Worm (Caenorhabditis elegans) whole organism, L3 larva: ENCODE measurements around the gene ugt-4.

Source experiments
- R02D3.7 ChIP-seq: fragments of 150-350 bp; optimal IDR thresholded peaks from 2 replicates; lab custom pipeline; 2014; ENCODE audit warnings: missing biosample characterization, missing genetic modification characterization
- ama-1 ChIP-seq: fragments of 150-350 bp; optimal IDR thresholded peaks from 2 replicates; lab custom pipeline; 2018
- ceh-28 ChIP-seq: fragments of 150-350 bp; optimal IDR thresholded peaks from 2 replicates; lab custom pipeline; 2014; ENCODE audit warnings: missing biosample characterization, missing genetic modification reagents, missing genetic modification characterization
- daf-12 ChIP-seq: fragments of 150-350 bp; optimal IDR thresholded peaks from 2 replicates; lab custom pipeline; 2014; ENCODE audit warnings: missing biosample characterization, missing genetic modification reagents, missing genetic modification characterization
- egl-27 ChIP-seq: sonication (generic microtip); optimal IDR thresholded peaks from 4 replicates; lab custom pipeline; 2017; ENCODE audit warnings: missing biosample characterization, missing genetic modification reagents, missing genetic modification characterization
- egl-5 ChIP-seq: fragments of 150-350 bp; optimal IDR thresholded peaks from 2 replicates; lab custom pipeline; 2017; ENCODE audit warnings: missing biosample characterization, missing genetic modification reagents, missing genetic modification characterization, inconsistent platforms
- elt-1 ChIP-seq: fragments of 150-350 bp; optimal IDR thresholded peaks from 2 replicates; lab custom pipeline; 2014; ENCODE audit warnings: missing biosample characterization, missing genetic modification characterization
- elt-2 ChIP-seq: sonication (generic microtip); optimal IDR thresholded peaks from 2 replicates; lab custom pipeline; 2016; ENCODE audit warnings: missing genetic modification reagents, mild to moderate bottlenecking, missing genetic modification characterization, missing compliant biosample characterization
- elt-3 ChIP-seq, 3 experiments: fragments of 150-350 bp in 1 of 3; sonication (generic microtip) in 2 of 3; optimal IDR thresholded peaks; 2 replicates in 2 of 3; 4 replicates in 1 of 3; lab custom pipeline; 2014 to 2017; ENCODE audit warnings: missing biosample characterization in 3 of 3, missing genetic modification characterization in 3 of 3
- fkh-10 ChIP-seq: sonication (generic microtip); optimal IDR thresholded peaks from 2 replicates; lab custom pipeline; 2017; ENCODE audit warnings: missing biosample characterization, missing genetic modification reagents, missing genetic modification characterization
- fkh-2 ChIP-seq: fragments of 150-350 bp; optimal IDR thresholded peaks from 2 replicates; lab custom pipeline; 2014; ENCODE audit warnings: missing biosample characterization, missing genetic modification reagents, missing genetic modification characterization
- hmg-11 ChIP-seq: sonication (generic microtip); optimal IDR thresholded peaks from 2 replicates; lab custom pipeline; 2016; ENCODE audit warnings: missing genetic modification characterization, missing compliant biosample characterization
- jun-1 ChIP-seq: fragments of 150-350 bp; optimal IDR thresholded peaks from 2 replicates; lab custom pipeline; 2014; ENCODE audit warnings: missing biosample characterization, missing genetic modification reagents, missing genetic modification characterization
- lin-15B ChIP-seq: fragments of 150-350 bp; optimal IDR thresholded peaks from 2 replicates; lab custom pipeline; 2014; ENCODE audit warnings: missing biosample characterization, missing genetic modification characterization
- lin-39 ChIP-seq: fragments of 150-350 bp; optimal IDR thresholded peaks from 2 replicates; lab custom pipeline; 2018; ENCODE audit warnings: missing biosample characterization, missing genetic modification reagents, missing genetic modification characterization
- lsy-12 ChIP-seq: sonication (generic microtip); optimal IDR thresholded peaks from 2 replicates; lab custom pipeline; 2016; ENCODE audit warnings: mild to moderate bottlenecking, missing genetic modification characterization, missing compliant biosample characterization
- mdl-1 ChIP-seq: fragments of 150-350 bp; optimal IDR thresholded peaks from 2 replicates; lab custom pipeline; 2014; ENCODE audit warnings: missing biosample characterization, missing genetic modification characterization
- nfya-1 ChIP-seq: sonication (generic microtip); optimal IDR thresholded peaks from 2 replicates; lab custom pipeline; 2017; ENCODE audit warnings: missing genetic modification characterization, mild to moderate bottlenecking, missing compliant biosample characterization, antibody characterized with exemption, moderate library complexity; ENCODE audit not compliant: insufficient read depth
- nhr-11 ChIP-seq: fragments of 150-350 bp; optimal IDR thresholded peaks from 2 replicates; lab custom pipeline; 2014; ENCODE audit warnings: missing biosample characterization, missing genetic modification characterization
- nhr-12 ChIP-seq: fragments of 150-350 bp; optimal IDR thresholded peaks from 2 replicates; lab custom pipeline; 2014; ENCODE audit warnings: missing biosample characterization, missing genetic modification characterization
- nhr-23 ChIP-seq: fragments of 150-350 bp; optimal IDR thresholded peaks from 2 replicates; lab custom pipeline; 2014; ENCODE audit warnings: missing biosample characterization, missing genetic modification reagents, missing genetic modification characterization
- nhr-237 ChIP-seq: fragments of 150-350 bp; optimal IDR thresholded peaks from 2 replicates; lab custom pipeline; 2014; ENCODE audit warnings: missing biosample characterization, missing genetic modification characterization
- nhr-25 ChIP-seq: sonication (generic microtip); optimal IDR thresholded peaks from 2 replicates; lab custom pipeline; 2017; ENCODE audit warnings: missing biosample characterization, missing genetic modification characterization
- nhr-28 ChIP-seq: fragments of 150-350 bp; optimal IDR thresholded peaks from 2 replicates; lab custom pipeline; 2014; ENCODE audit warnings: missing biosample characterization, missing genetic modification characterization
- nhr-43 ChIP-seq: sonication (generic microtip); optimal IDR thresholded peaks from 2 replicates; lab custom pipeline; 2016; ENCODE audit warnings: mild to moderate bottlenecking, missing genetic modification characterization, missing compliant biosample characterization; ENCODE audit not compliant: poor library complexity, severe bottlenecking
- nhr-67 ChIP-seq: fragments of 150-350 bp; optimal IDR thresholded peaks from 2 replicates; lab custom pipeline; 2014; ENCODE audit warnings: missing biosample characterization, missing genetic modification characterization
- pha-4 ChIP-seq: fragments of 150-350 bp; optimal IDR thresholded peaks from 2 replicates; lab custom pipeline; 2014; ENCODE audit warnings: missing biosample characterization, missing genetic modification reagents, missing genetic modification characterization
- pqm-1 ChIP-seq: fragments of 150-350 bp; optimal IDR thresholded peaks from 2 replicates; lab custom pipeline; 2017; ENCODE audit warnings: missing biosample characterization, missing genetic modification characterization, inconsistent platforms
- skn-1 ChIP-seq: fragments of 150-350 bp; optimal IDR thresholded peaks from 2 replicates; lab custom pipeline; 2014; ENCODE audit warnings: missing biosample characterization, missing genetic modification characterization
- snpc-4 ChIP-seq: fragments of 150-350 bp; optimal IDR thresholded peaks from 2 replicates; lab custom pipeline; 2014; ENCODE audit warnings: missing biosample characterization, missing genetic modification characterization
- tbx-2 ChIP-seq: sonication (generic microtip); optimal IDR thresholded peaks from 2 replicates; lab custom pipeline; 2016; ENCODE audit warnings: mild to moderate bottlenecking, missing genetic modification characterization, missing compliant biosample characterization
- unc-62 ChIP-seq: fragments of 150-350 bp; sonication (generic microtip); optimal IDR thresholded peaks from 4 replicates; lab custom pipeline; 2014; ENCODE audit warnings: missing biosample characterization, missing genetic modification reagents, missing genetic modification characterization

The ugt-4 gene

ce11 chrV:12818486-12818885, 23.4 kb upstream of the ugt-4 start:
- no peak for TF ChIP-seq elt-1 (tag; lab: Kevin White, UChicago)
- no peak for TF ChIP-seq ceh-28 (tag; lab: Kevin White, UChicago)
- TF ChIP-seq nhr-28 (tag; lab: Kevin White, UChicago) = no peak
- no peak for TF ChIP-seq skn-1
- TF ChIP-seq pqm-1 (tag; lab: Kevin White, UChicago) = no peak
- TF ChIP-seq nhr-11 = no peak
- TF ChIP-seq daf-12 (tag; lab: Kevin White, UChicago) = no peak
- no peak for TF ChIP-seq egl-5
- TF ChIP-seq nhr-67 (tag; lab: Kevin White, UChicago) = no peak
- no peak for TF ChIP-seq elt-2 (tag; lab: Kevin White, UChicago)
- no peak for TF ChIP-seq elt-3 (tag; optimal IDR thresholded peaks at IDR 0.05; lab: Kevin White, UChicago)
- TF ChIP-seq tbx-2 (tag; lab: Kevin White, UChicago) = no peak
- no peak for TF ChIP-seq nfya-1 (tag; lab: Kevin White, UChicago)
- TF ChIP-seq nhr-23 = no peak
- TF ChIP-seq, all 47 proteins: peak for 0

ce11 chrV:12816672-12817071, 21.5 kb upstream of the ugt-4 start:
- TF ChIP-seq ceh-28 (tag; lab: Kevin White, UChicago) (no peak), nhr-23 (peak; percentile 53)

ce11 chrV:12815386-12815785, 20.2 kb upstream of the ugt-4 start:
- TF ChIP-seq nhr-11 = no peak
- no peak for TF ChIP-seq egl-27 (tag; lab: Kevin White, UChicago)
- no peak for TF ChIP-seq lsy-12 (tag; lab: Kevin White, UChicago)
- peak; percentile 33 for TF ChIP-seq pqm-1 (tag; lab: Kevin White, UChicago)
- TF ChIP-seq pha-4 (tag; lab: Kevin White, UChicago) = peak; percentile 89

- TF ChIP-seq ama-1 (lab: Kevin White, UChicago) (no peak), ceh-28 (tag; lab: Kevin White, UChicago) (peak; percentile 38), snpc-4 (tag; lab: Kevin White, UChicago) (peak; percentile 71), unc-62 (GFP tag; lab: Kevin White, UChicago) (no peak), elt-1 (tag; lab: Kevin White, UChicago) (no peak), lin-39 (tag; lab: Kevin White, UChicago) (peak; percentile 78), mdl-1 (tag; lab: Kevin White, UChicago) (no peak), lin-15B (tag; lab: Kevin White, UChicago) (peak; percentile 37), fkh-10 (GFP tag; lab: Kevin White, UChicago) (peak; percentile 60), fkh-2 (peak; percentile 32), nhr-11 (peak; percentile 13), nhr-25 (no peak), tbx-2 (tag; lab: Kevin White, UChicago) (peak; percentile 50), skn-1 (peak; percentile 12), nhr-43 (tag; lab: Kevin White, UChicago) (no peak), hmg-11 (peak; percentile 81), pha-4 (tag; lab: Kevin White, UChicago) (peak; percentile 75), nfya-1 (tag; lab: Kevin White, UChicago) (peak; percentile 80), lsy-12 (tag; lab: Kevin White, UChicago) (peak; percentile 14), nhr-23 (peak; percentile 17), elt-2 (tag; lab: Kevin White, UChicago) (no peak)
These were observed 19.3 kb upstream of the ugt-4 start for ce11 chrV:12814481-12814882.

- TF ChIP-seq elt-3 (tag; optimal IDR thresholded peaks at IDR 0.05; lab: Kevin White, UChicago) (no peak), pqm-1 (tag; lab: Kevin White, UChicago) (no peak), egl-27 (tag; lab: Kevin White, UChicago) (no peak), nhr-12 (no peak), fkh-10 (GFP tag; lab: Kevin White, UChicago) (no peak), jun-1 (tag; lab: Kevin White, UChicago) (no peak), hmg-11 (no peak), unc-62 (GFP tag; lab: Kevin White, UChicago) (no peak), elt-1 (tag; lab: Kevin White, UChicago) (no peak), nhr-11 (no peak), R02D3.7 (tag; lab: Kevin White, UChicago) (no peak), nhr-237 (no peak)
- TF ChIP-seq, all 47 proteins: peak for 0
These were observed 18.9 kb upstream of the ugt-4 start, which contains the start of gene ZC443.3 for ce11 chrV:12814022-12814421. TSS of gene ZC443.3 (minus strand) at chrV:12814122.
